Worm (Caenorhabditis elegans): ENCODE results near the gene ugt-10.

DNA sequence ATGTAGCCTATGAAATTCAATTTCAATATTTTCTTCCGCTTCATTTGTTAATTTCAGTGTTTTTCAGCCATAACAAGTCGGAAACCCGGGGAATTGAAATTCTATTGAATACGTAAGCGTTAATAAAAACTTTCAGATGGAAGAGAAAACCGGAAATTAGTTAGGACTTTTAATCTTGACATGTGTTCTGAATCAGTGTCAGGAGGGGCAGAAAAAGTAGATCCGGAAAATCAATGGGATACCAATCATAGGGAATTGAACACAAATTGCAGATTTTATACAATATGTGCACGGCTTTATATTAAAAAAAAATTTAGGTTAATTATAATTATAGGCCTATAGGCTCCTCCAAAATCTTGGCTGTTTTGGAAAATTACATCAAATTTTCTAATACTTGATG lies 35.6 kb downstream of the ugt-10 start:
- no peak for TF ChIP-seq ZK546.5 (tag; optimal IDR thresholded peaks at IDR 0.05)
- TF ChIP-seq nfya-1 (tag; optimal IDR thresholded peaks at IDR 0.05; ENCODE audit: insufficient read depth): no peak
- TF ChIP-seq daf-12 (tag; optimal IDR thresholded peaks at IDR 0.05): no peak

All from whole organism, L3 larva.